Fruit fly (Drosophila melanogaster): ENCODE data around the gene CG45064.

Gene CG45064

DNA sequence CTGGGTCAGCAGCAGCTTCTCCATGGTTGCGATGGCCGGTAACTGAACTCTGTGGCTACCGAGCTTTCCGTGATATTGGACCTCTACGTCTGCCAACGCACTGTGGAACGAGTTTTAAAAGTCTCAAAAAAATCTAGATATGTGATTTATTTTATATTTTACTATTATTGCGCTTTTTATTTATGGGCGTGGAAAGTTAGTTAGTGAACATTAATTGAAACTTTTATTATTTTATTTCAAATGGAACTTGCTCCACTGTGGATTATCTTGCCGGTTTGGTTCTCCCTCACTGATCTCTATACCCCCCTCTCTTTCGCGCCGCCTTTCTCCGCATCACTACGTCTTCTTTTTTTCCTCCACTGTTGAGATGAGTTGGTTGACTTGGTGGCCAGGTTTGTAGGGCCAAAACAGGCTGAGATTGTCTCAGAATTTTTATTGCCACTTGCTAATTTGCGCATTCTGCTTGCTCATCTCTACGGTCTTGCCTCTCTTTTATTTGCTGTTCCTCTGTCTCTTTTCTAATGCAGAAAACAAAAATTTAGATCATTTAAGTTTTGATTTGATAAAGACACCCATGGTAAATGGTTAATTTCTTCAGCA lies 33.5 kb downstream of the CG45064 start, which contains the start of gene CG9522 (continued):
- TF ChIP-seq Drgx (GFP tag; IDR thresholded peaks at IDR 0.05), result peak; percentile 82
- peak; percentile 62; the same call in 1 of the 3 replicates for TF ChIP-seq CG34422 (GFP tag; IDR thresholded peaks at IDR 0.05)
- TF ChIP-seq Blimp-1 (GFP tag; optimal IDR thresholded peaks at IDR 0.05), result peak; percentile 86
- peak; percentile 59 for TF ChIP-seq ssp (GFP tag; IDR thresholded peaks at IDR 0.05)
- peak; percentile 33 for TF ChIP-seq CG12299 (tag; optimal IDR thresholded peaks at IDR 0.05)
- TF ChIP-seq esg (GFP tag; conservative IDR thresholded peaks at IDR 0.05), result peak; percentile 68
- TF ChIP-seq usp (GFP tag; optimal IDR thresholded peaks at IDR 0.05), result no peak
- TF ChIP-seq hb (GFP tag; IDR thresholded peaks at IDR 0.05; ENCODE audit: partially characterized antibody), result no peak
- TF ChIP-seq CG7372 (GFP tag; IDR thresholded peaks at IDR 0.05), result peak; percentile 65
- no peak for TF ChIP-seq Adf1 (GFP tag; IDR thresholded peaks at IDR 0.05)
- TF ChIP-seq CG13287 (GFP tag; IDR thresholded peaks at IDR 0.05; ENCODE audit: partially characterized antibody), result no peak
- peak; percentile 44; the same call in 1 of the 2 replicates for TF ChIP-seq CG9215 (GFP tag; IDR thresholded peaks at IDR 0.05)
- TF ChIP-seq tin (GFP tag; optimal IDR thresholded peaks at IDR 0.05), result peak; percentile 66
- TF ChIP-seq pho (GFP tag; optimal IDR thresholded peaks at IDR 0.05), result peak; percentile 24
- peak; percentile 67 for TF ChIP-seq CG14710 (tag; optimal IDR thresholded peaks at IDR 0.05)
- TF ChIP-seq YL-1 (GFP tag; optimal IDR thresholded peaks at IDR 0.05), result no peak
- TF ChIP-seq btn (GFP tag; optimal IDR thresholded peaks at IDR 0.05), result peak; percentile 6
- peak; percentile 47 for TF ChIP-seq sqz (GFP tag; optimal IDR thresholded peaks at IDR 0.05)
- TF ChIP-seq CG15479 (GFP tag; optimal IDR thresholded peaks at IDR 0.05), result no peak
- TF ChIP-seq unpg (GFP tag; optimal IDR thresholded peaks at IDR 0.05), result peak; percentile 85
- TF ChIP-seq CG4282 (GFP tag; optimal IDR thresholded peaks at IDR 0.05), result no peak
- peak; percentile 51; the same call in 1 of the 2 replicates for TF ChIP-seq CG5953 (GFP tag; IDR thresholded peaks at IDR 0.05)
- TF ChIP-seq CG17829 (tag; optimal IDR thresholded peaks at IDR 0.05), result peak; percentile 52
- TF ChIP-seq CG7839 (tag; optimal IDR thresholded peaks at IDR 0.05), result peak; percentile 70
- TF ChIP-seq CG16813 (GFP tag; IDR thresholded peaks at IDR 0.05; ENCODE audit: partially characterized antibody), result no peak
- TF ChIP-seq ac (GFP tag; optimal IDR thresholded peaks at IDR 0.05), result no peak
- no peak for TF ChIP-seq CG17912 (GFP tag; optimal IDR thresholded peaks at IDR 0.05)
- peak; percentile 7 for TF ChIP-seq CG13624 (GFP tag; optimal IDR thresholded peaks at IDR 0.05)
- peak; percentile 40 for TF ChIP-seq CG18619 (GFP tag; optimal IDR thresholded peaks at IDR 0.05)
- TF ChIP-seq Hr51 (GFP tag; optimal IDR thresholded peaks at IDR 0.05), result peak; percentile 13 to 58
- TF ChIP-seq schlank (tag; optimal IDR thresholded peaks at IDR 0.05), result no peak
- TF ChIP-seq bbx (GFP tag; IDR thresholded peaks at IDR 0.05; ENCODE audit: partially characterized antibody), result no peak
- peak; percentile 20 for TF ChIP-seq CG8281 (tag; optimal IDR thresholded peaks at IDR 0.05)
- peak; percentile 39; the same call in 1 of the 2 replicates for TF ChIP-seq CG14441 (GFP tag; IDR thresholded peaks at IDR 0.05)
- TF ChIP-seq CG6813 (GFP tag; optimal IDR thresholded peaks at IDR 0.05), result peak; percentile 67
- no peak for TF ChIP-seq prd (optimal IDR thresholded peaks at IDR 0.05)
- peak; percentile 74 for TF ChIP-seq prd (GFP tag; IDR thresholded peaks at IDR 0.05)
- TF ChIP-seq CG12659 (GFP tag; optimal IDR thresholded peaks at IDR 0.05), result peak; percentile 55
- peak; percentile 75 for TF ChIP-seq CG4820 (GFP tag; optimal IDR thresholded peaks at IDR 0.05)
- no peak for TF ChIP-seq CG4328 (GFP tag; optimal IDR thresholded peaks at IDR 0.05)
- no peak for TF ChIP-seq Hr39 (optimal IDR thresholded peaks at IDR 0.05)
- TF ChIP-seq Sry-δ (GFP tag; optimal IDR thresholded peaks at IDR 0.05), result peak; percentile 3
- TF ChIP-seq ranshi (GFP tag; IDR thresholded peaks at IDR 0.05), result peak; percentile 60
- peak; percentile 24; the same call in 2 of the 4 replicates for TF ChIP-seq Gug (GFP tag; IDR thresholded peaks at IDR 0.05)
- TF ChIP-seq eyg (GFP tag; optimal IDR thresholded peaks at IDR 0.05), result no peak
- peak; percentile 68 for TF ChIP-seq Fer3 (tag; optimal IDR thresholded peaks at IDR 0.05)
- TF ChIP-seq CG1792 (GFP tag; optimal IDR thresholded peaks at IDR 0.05), result no peak
- peak; percentile 53; the same call in 1 of the 2 replicates for TF ChIP-seq CG8765 (GFP tag; IDR thresholded peaks at IDR 0.05)
- TF ChIP-seq pzg (GFP tag; optimal IDR thresholded peaks at IDR 0.05), result no peak
